Worm (Caenorhabditis elegans) whole organism, L3 larva: ENCODE measurements around the gene Y53F4B.9.

Source experiments
- R02D3.7 ChIP-seq: fragments of 150-350 bp; optimal IDR thresholded peaks from 2 replicates; lab custom pipeline; 2014; ENCODE audit warnings: missing biosample characterization, missing genetic modification characterization
- ZK546.5 ChIP-seq: sonication (generic microtip); optimal IDR thresholded peaks from 2 replicates; lab custom pipeline; 2017; ENCODE audit warnings: missing biosample characterization, missing genetic modification characterization
- aly-2 ChIP-seq: fragments of 150-350 bp; optimal IDR thresholded peaks from 2 replicates; lab custom pipeline; 2014; ENCODE audit warnings: missing biosample characterization, missing genetic modification characterization
- ceh-16 ChIP-seq: sonication (generic microtip); optimal IDR thresholded peaks from 2 replicates; lab custom pipeline; 2017; ENCODE audit warnings: missing biosample characterization, missing genetic modification characterization
- ceh-28 ChIP-seq: fragments of 150-350 bp; optimal IDR thresholded peaks from 2 replicates; lab custom pipeline; 2014; ENCODE audit warnings: missing biosample characterization, missing genetic modification reagents, missing genetic modification characterization
- ceh-82 ChIP-seq: fragments of 150-350 bp; optimal IDR thresholded peaks from 2 replicates; lab custom pipeline; 2014; ENCODE audit warnings: missing biosample characterization, missing genetic modification characterization
- ceh-9 ChIP-seq: sonication (generic microtip); optimal IDR thresholded peaks from 2 replicates; lab custom pipeline; 2018; ENCODE audit warnings: missing biosample characterization, missing genetic modification characterization
- daf-12 ChIP-seq: fragments of 150-350 bp; optimal IDR thresholded peaks from 2 replicates; lab custom pipeline; 2014; ENCODE audit warnings: missing biosample characterization, missing genetic modification reagents, missing genetic modification characterization
- egl-27 ChIP-seq: sonication (generic microtip); optimal IDR thresholded peaks from 4 replicates; lab custom pipeline; 2017; ENCODE audit warnings: missing biosample characterization, missing genetic modification reagents, missing genetic modification characterization
- egl-5 ChIP-seq: fragments of 150-350 bp; optimal IDR thresholded peaks from 2 replicates; lab custom pipeline; 2017; ENCODE audit warnings: missing biosample characterization, missing genetic modification reagents, missing genetic modification characterization, inconsistent platforms
- elt-1 ChIP-seq: fragments of 150-350 bp; optimal IDR thresholded peaks from 2 replicates; lab custom pipeline; 2014; ENCODE audit warnings: missing biosample characterization, missing genetic modification characterization
- eor-1 ChIP-seq, 2 experiments: fragments of 150-350 bp; optimal IDR thresholded peaks; 2 replicates each; lab custom pipeline; 2014 to 2018; ENCODE audit warnings: missing biosample characterization in 2 of 2, missing genetic modification characterization in 2 of 2
- fkh-10 ChIP-seq: sonication (generic microtip); optimal IDR thresholded peaks from 2 replicates; lab custom pipeline; 2017; ENCODE audit warnings: missing biosample characterization, missing genetic modification reagents, missing genetic modification characterization
- fkh-2 ChIP-seq: fragments of 150-350 bp; optimal IDR thresholded peaks from 2 replicates; lab custom pipeline; 2014; ENCODE audit warnings: missing biosample characterization, missing genetic modification reagents, missing genetic modification characterization
- fos-1 ChIP-seq: fragments of 150-350 bp; optimal IDR thresholded peaks from 2 replicates; lab custom pipeline; 2014; ENCODE audit warnings: missing biosample characterization, missing genetic modification characterization
- hmg-11 ChIP-seq: sonication (generic microtip); optimal IDR thresholded peaks from 2 replicates; lab custom pipeline; 2016; ENCODE audit warnings: missing genetic modification characterization, missing compliant biosample characterization
- lin-15B ChIP-seq: fragments of 150-350 bp; optimal IDR thresholded peaks from 2 replicates; lab custom pipeline; 2014; ENCODE audit warnings: missing biosample characterization, missing genetic modification characterization
- lin-39 ChIP-seq: fragments of 150-350 bp; optimal IDR thresholded peaks from 2 replicates; lab custom pipeline; 2018; ENCODE audit warnings: missing biosample characterization, missing genetic modification reagents, missing genetic modification characterization
- lsy-12 ChIP-seq: sonication (generic microtip); optimal IDR thresholded peaks from 2 replicates; lab custom pipeline; 2016; ENCODE audit warnings: mild to moderate bottlenecking, missing genetic modification characterization, missing compliant biosample characterization
- mdl-1 ChIP-seq: fragments of 150-350 bp; optimal IDR thresholded peaks from 2 replicates; lab custom pipeline; 2014; ENCODE audit warnings: missing biosample characterization, missing genetic modification characterization
- nfya-1 ChIP-seq: sonication (generic microtip); optimal IDR thresholded peaks from 2 replicates; lab custom pipeline; 2017; ENCODE audit warnings: missing genetic modification characterization, mild to moderate bottlenecking, missing compliant biosample characterization, antibody characterized with exemption, moderate library complexity; ENCODE audit not compliant: insufficient read depth
- nhr-23 ChIP-seq: fragments of 150-350 bp; optimal IDR thresholded peaks from 2 replicates; lab custom pipeline; 2014; ENCODE audit warnings: missing biosample characterization, missing genetic modification reagents, missing genetic modification characterization
- nhr-237 ChIP-seq: fragments of 150-350 bp; optimal IDR thresholded peaks from 2 replicates; lab custom pipeline; 2014; ENCODE audit warnings: missing biosample characterization, missing genetic modification characterization
- nhr-28 ChIP-seq: fragments of 150-350 bp; optimal IDR thresholded peaks from 2 replicates; lab custom pipeline; 2014; ENCODE audit warnings: missing biosample characterization, missing genetic modification characterization
- nhr-43 ChIP-seq: sonication (generic microtip); optimal IDR thresholded peaks from 2 replicates; lab custom pipeline; 2016; ENCODE audit warnings: mild to moderate bottlenecking, missing genetic modification characterization, missing compliant biosample characterization; ENCODE audit not compliant: poor library complexity, severe bottlenecking
- nhr-67 ChIP-seq: fragments of 150-350 bp; optimal IDR thresholded peaks from 2 replicates; lab custom pipeline; 2014; ENCODE audit warnings: missing biosample characterization, missing genetic modification characterization
- nhr-76 ChIP-seq: fragments of 150-350 bp; sonication (generic microtip); optimal IDR thresholded peaks from 5 replicates; lab custom pipeline; 2014; ENCODE audit warnings: missing biosample characterization, missing genetic modification characterization
- nhr-77 ChIP-seq: fragments of 150-350 bp; optimal IDR thresholded peaks from 2 replicates; lab custom pipeline; 2014; ENCODE audit warnings: missing biosample characterization, missing genetic modification characterization
- pha-4 ChIP-seq: fragments of 150-350 bp; optimal IDR thresholded peaks from 2 replicates; lab custom pipeline; 2014; ENCODE audit warnings: missing biosample characterization, missing genetic modification reagents, missing genetic modification characterization
- sea-2 ChIP-seq: fragments of 150-350 bp; sonication (generic microtip); optimal IDR thresholded peaks from 4 replicates; lab custom pipeline; 2014; ENCODE audit warnings: missing biosample characterization, missing genetic modification reagents, missing genetic modification characterization
- skn-1 ChIP-seq: fragments of 150-350 bp; optimal IDR thresholded peaks from 2 replicates; lab custom pipeline; 2014; ENCODE audit warnings: missing biosample characterization, missing genetic modification characterization
- unc-62 ChIP-seq: fragments of 150-350 bp; sonication (generic microtip); optimal IDR thresholded peaks from 4 replicates; lab custom pipeline; 2014; ENCODE audit warnings: missing biosample characterization, missing genetic modification reagents, missing genetic modification characterization
- zag-1 ChIP-seq: fragments of 150-350 bp; optimal IDR thresholded peaks from 2 replicates; lab custom pipeline; 2014; ENCODE audit warnings: missing biosample characterization, missing genetic modification characterization
- ztf-4 ChIP-seq: fragments of 150-350 bp; optimal IDR thresholded peaks from 2 replicates; lab custom pipeline; 2014; ENCODE audit warnings: missing biosample characterization, missing genetic modification characterization

Y53F4B.9 gene

DNA sequence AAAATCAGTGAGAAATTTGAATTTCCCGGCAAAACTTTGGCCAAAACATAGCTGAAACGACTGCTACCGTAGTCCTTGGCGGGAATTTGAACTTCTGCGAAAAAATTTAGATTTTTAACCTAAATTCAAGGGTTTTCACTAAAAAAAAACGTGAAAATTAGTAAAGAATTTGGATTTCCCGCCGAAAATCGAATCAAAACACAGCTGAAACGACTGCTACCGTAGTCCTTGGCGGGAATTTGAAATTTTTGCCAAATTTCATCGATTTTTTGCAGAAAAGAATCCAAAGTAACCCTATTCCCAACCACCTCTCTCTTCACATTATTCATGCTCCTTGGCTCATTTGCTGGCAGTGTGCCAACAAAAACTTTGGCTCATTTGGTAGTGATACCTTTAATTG lies 14.9 kb upstream of the Y53F4B.9 start:
- TF ChIP-seq lin-15B (tag; lab: Kevin White, UChicago): peak; percentile 13
- TF ChIP-seq egl-5 (tag; lab: Kevin White, UChicago): no peak

DNA sequence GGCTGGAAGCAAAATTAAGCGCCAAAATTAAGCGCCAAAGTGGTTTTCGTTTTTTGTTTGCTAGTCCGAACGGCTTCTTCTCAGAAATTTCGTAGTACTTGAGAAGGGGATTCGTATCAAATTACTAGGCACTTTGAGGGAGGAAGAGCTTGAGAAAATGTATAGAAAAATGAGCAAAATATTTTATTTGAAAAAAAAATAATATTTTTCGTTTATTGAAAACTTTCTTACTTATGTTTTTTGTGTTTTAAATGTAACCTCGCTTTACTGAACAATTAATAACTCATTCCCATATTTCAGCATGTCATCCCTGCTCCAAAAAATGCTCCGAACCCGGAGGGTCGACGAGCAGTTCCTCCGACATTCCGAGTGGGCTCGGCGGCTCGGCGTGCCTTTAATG lies 8.7 kb upstream of the Y53F4B.9 start, which contains the start of gene Y53F4B.12:
TSS of gene Y53F4B.12 (plus strand) at position 301 of the 400 bp plus-strand sequence.
- TF ChIP-seq ceh-82 (tag; lab: Kevin White, UChicago): no peak
- no peak for TF ChIP-seq unc-62 (GFP tag; lab: Kevin White, UChicago)
- TF ChIP-seq daf-12: no peak
- no peak for TF ChIP-seq pha-4 (tag; lab: Kevin White, UChicago)
- TF ChIP-seq nhr-77 (tag; lab: Kevin White, UChicago): no peak
- no peak for TF ChIP-seq eor-1 (tag; optimal IDR thresholded peaks at IDR 0.05; lab: Kevin White, UChicago)
- TF ChIP-seq nhr-43: no peak
- TF ChIP-seq nhr-67 (tag; lab: Kevin White, UChicago): no peak
- TF ChIP-seq ceh-16 (tag; lab: Kevin White, UChicago): no peak
- TF ChIP-seq ZK546.5 (tag; lab: Kevin White, UChicago): no peak
- no peak for TF ChIP-seq lin-39 (tag; lab: Kevin White, UChicago)
- no peak for TF ChIP-seq nhr-76 (tag; lab: Kevin White, UChicago)
- TF ChIP-seq zag-1 (tag; lab: Kevin White, UChicago): no peak
- no peak for TF ChIP-seq skn-1 (tag; lab: Kevin White, UChicago)
- no peak for TF ChIP-seq lsy-12 (tag; lab: Kevin White, UChicago)
- no peak for TF ChIP-seq ceh-9 (tag; lab: Kevin White, UChicago)
- TF ChIP-seq, all 47 proteins: peak for 0

DNA sequence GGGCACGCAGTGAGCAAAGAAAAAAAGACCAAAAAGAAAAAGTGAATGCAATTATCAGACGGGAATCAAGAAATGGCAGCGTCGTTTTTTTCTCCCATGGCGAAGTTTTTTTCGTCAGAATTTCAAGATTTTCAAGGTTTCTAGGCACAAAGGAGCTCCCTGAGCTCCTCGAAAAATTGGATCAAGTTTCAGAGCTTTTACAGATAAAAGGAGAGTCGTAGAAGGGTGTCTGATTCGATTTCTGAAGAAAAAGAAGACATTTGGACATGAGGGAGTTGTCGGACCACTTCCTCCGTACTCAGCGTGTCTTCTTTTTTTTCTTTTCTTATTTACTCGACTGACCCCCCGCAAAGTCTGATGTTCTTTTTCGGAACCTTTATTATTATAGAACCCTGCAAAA lies 5.5 kb upstream of the Y53F4B.9 start:
- no peak for TF ChIP-seq fos-1
- no peak for TF ChIP-seq ceh-16 (tag; lab: Kevin White, UChicago)
- no peak for TF ChIP-seq nhr-23 (tag; lab: Kevin White, UChicago)
- peak; percentile 23 for TF ChIP-seq fkh-10 (GFP tag; lab: Kevin White, UChicago)

DNA sequence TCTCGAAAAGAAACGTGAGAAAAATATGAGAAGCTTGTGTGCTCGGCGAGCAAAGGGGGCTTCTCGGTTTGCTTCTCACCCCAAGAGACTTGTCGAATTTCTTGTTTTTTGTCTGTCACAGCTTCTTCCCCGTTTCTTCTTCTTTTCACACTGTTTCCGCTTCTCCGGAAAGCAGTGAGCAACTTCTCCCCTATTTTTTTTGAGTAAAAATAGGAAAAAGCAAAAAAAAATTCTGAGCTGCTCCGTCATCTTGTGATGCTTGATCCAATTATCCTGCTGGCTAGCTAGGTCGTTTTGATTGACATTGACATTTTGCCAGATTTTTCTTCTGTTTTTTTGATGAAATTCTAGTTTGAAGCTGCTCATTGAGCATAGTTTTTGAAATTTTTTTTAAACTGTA lies 4.2 kb upstream of the Y53F4B.9 start, which contains the start of gene Y53F4B.51:
TSS of gene Y53F4B.51 (minus strand) at position 63 of the 400 bp plus-strand sequence.
- TF ChIP-seq hmg-11 (tag; lab: Kevin White, UChicago) (no peak), sea-2 (GFP tag; lab: Kevin White, UChicago) (no peak), nhr-28 (tag; lab: Kevin White, UChicago) (no peak), lsy-12 (tag; lab: Kevin White, UChicago) (no peak), lin-15B (tag; lab: Kevin White, UChicago) (no peak), aly-2 (tag; lab: Kevin White, UChicago) (no peak), nfya-1 (tag; lab: Kevin White, UChicago) (no peak), ceh-82 (tag; lab: Kevin White, UChicago) (no peak), pha-4 (tag; lab: Kevin White, UChicago) (no peak), nhr-237 (tag; lab: Kevin White, UChicago) (no peak)

DNA sequence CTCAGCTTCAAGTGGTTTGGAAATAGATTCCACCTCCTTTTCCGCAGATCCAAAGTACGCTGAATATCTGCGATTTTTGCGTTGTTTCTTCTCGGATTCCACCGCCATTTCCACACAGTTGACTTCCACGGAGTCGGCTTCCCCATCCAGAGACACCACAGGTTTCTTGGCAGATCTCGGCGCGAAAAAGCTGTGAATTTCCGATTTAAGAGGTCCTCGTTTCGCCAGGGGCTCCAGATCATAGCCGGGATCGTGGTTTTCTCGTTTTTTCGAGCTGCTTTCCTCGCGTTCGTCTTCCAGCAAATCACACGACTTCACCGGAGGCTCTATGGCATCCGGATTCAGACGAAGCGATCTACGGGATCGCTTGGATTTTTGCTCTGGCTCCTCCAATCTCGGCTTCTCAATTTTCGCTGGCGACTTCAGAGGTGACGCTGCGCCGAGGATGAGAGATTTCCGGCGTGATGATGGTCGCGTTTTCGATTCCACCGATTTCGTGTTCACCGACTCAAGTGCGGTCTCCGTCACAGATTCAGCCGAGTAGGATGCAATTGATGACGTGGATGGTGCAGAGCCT lies 1.6 kb downstream of the Y53F4B.9 start:
- no peak for TF ChIP-seq mdl-1 (tag; lab: Kevin White, UChicago)
- no peak for TF ChIP-seq nfya-1 (tag; lab: Kevin White, UChicago)
- TF ChIP-seq ceh-28 (tag; lab: Kevin White, UChicago): no peak
- TF ChIP-seq egl-5 (tag; lab: Kevin White, UChicago): no peak
- no peak for TF ChIP-seq R02D3.7 (tag; lab: Kevin White, UChicago)

DNA sequence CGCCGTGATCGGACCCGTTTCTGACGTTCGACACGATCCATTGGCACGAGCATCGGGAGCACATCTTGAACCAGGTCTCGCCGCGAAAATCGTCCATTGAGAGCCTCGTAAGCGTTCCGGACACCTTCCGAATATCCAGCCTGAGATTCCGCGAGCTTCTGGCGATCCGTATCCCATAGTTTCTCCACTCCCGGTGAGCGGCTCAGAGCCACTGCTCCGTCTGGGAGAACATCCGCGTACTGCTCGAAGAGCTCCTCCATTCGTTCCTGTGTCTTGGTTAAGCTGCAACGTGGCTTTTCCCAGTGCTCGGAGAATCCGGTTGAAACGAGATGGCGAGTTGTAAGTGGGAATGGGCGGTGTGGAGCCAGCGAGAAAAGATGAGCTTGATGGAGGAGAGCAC lies 5.1 kb downstream of the Y53F4B.9 start:
- no peak for TF ChIP-seq ceh-16 (tag; lab: Kevin White, UChicago)
- TF ChIP-seq egl-27 (tag; lab: Kevin White, UChicago): no peak
- TF ChIP-seq nhr-76 (tag; lab: Kevin White, UChicago): no peak
- TF ChIP-seq daf-12: no peak
- no peak for TF ChIP-seq pha-4 (tag; lab: Kevin White, UChicago)
- TF ChIP-seq ztf-4 (tag; lab: Kevin White, UChicago): no peak
- TF ChIP-seq nhr-28 (tag; lab: Kevin White, UChicago): no peak
- TF ChIP-seq nhr-77 (tag; lab: Kevin White, UChicago): no peak
- no peak for TF ChIP-seq eor-1 (tag; optimal IDR thresholded peaks at IDR 0.05; lab: Kevin White, UChicago)
- TF ChIP-seq skn-1 (tag; lab: Kevin White, UChicago): no peak
- TF ChIP-seq fkh-2 (tag; lab: Kevin White, UChicago): no peak
- no peak for TF ChIP-seq aly-2 (tag; lab: Kevin White, UChicago)
- no peak for TF ChIP-seq lin-39 (tag; lab: Kevin White, UChicago)
- TF ChIP-seq lsy-12 (tag; lab: Kevin White, UChicago): no peak
- TF ChIP-seq nhr-237 (tag; lab: Kevin White, UChicago): no peak
- TF ChIP-seq fos-1: no peak
- TF ChIP-seq elt-1 (tag; lab: Kevin White, UChicago): no peak
- TF ChIP-seq ceh-9 (tag; lab: Kevin White, UChicago): no peak
- TF ChIP-seq, all 47 proteins: peak for 0
